Worm (Caenorhabditis elegans): Measurements from ENCODE around the gene F33G12.3.

- TF ChIP-seq tbx-11 (GFP tag; IDR thresholded peaks at IDR 0.05) (no peak), ets-7 (tag; optimal IDR thresholded peaks at IDR 0.05) (no peak), flt-1 (GFP tag; IDR thresholded peaks at IDR 0.05) (peak; percentile 69; the same call in 1 of the 2 replicates), hmbx-1 (tag; optimal IDR thresholded peaks at IDR 0.05) (no peak), ama-1 (optimal IDR thresholded peaks at IDR 0.05) (no peak), hnd-1 (tag; optimal IDR thresholded peaks at IDR 0.05) (no peak)
Observed at ce11 chrII:5055129-5055666, 21.4 kb upstream of the F33G12.3 start, which contains the start of the genes ify-1 and rpl-22.
